Worm (Caenorhabditis elegans) whole organism, early embryonic: Measurements from ENCODE around the gene F49C5.3.

Experiments used
- ama-1 ChIP-seq: fragments of 150-350 bp; optimal IDR thresholded peaks from 2 replicates; lab custom pipeline; 2014
- flt-1 ChIP-seq: fragments of 200-800 bp; sonication (Bioruptor generic); IDR thresholded peaks from 2 replicates; pipeline ENCODE4 v1.3.6; 2022; ENCODE audit warnings: missing genetic modification characterization, missing compliant biosample characterization
- sea-1 ChIP-seq: fragments of 200-800 bp; sonication (Bioruptor generic); conservative IDR thresholded peaks from 2 replicates; pipeline ENCODE4 v1.3.6; 2022; ENCODE audit warnings: missing genetic modification characterization, missing compliant biosample characterization

- no peak for TF ChIP-seq sea-1 (GFP tag; lab: Robert Waterston, UW)
- TF ChIP-seq ama-1 (lab: Kevin White, UChicago) = no peak
- no peak for TF ChIP-seq flt-1 (GFP tag; lab: Robert Waterston, UW)
These were observed 34.2 kb downstream of the F49C5.3 start, which contains the start of gene Y38E10A.1 for ce11 chrII:12570523-12570922.
